Worm (Caenorhabditis elegans): ENCODE data around the gene gcy-18.

ce11 chrIV:12906529-12906928 is 46.6 kb downstream of the gcy-18 start, which contains the start of gene K08D8.3:
- TF ChIP-seq ama-1 (optimal IDR thresholded peaks at IDR 0.05) (no peak), ama-1 (GFP tag; optimal IDR thresholded peaks at IDR 0.05) (no peak), Y79H2A.3 (GFP tag; conservative IDR thresholded peaks at IDR 0.05) (no peak), snpc-4 (GFP tag; optimal IDR thresholded peaks at IDR 0.05) (no peak), snpc-4 (tag; optimal IDR thresholded peaks at IDR 0.05) (no peak), ztf-3 (GFP tag; optimal IDR thresholded peaks at IDR 0.05) (no peak), nfya-1 (tag; optimal IDR thresholded peaks at IDR 0.05; ENCODE audit: borderline replicate concordance, insufficient read depth) (no peak), ceh-58 (GFP tag; IDR thresholded peaks at IDR 0.05) (no peak), snpc-3.4 (tag; optimal IDR thresholded peaks at IDR 0.05) (no peak), pbrm-1 (GFP tag; IDR thresholded peaks at IDR 0.05) (no peak), D2030.7 (GFP tag; IDR thresholded peaks at IDR 0.05) (no peak), Y67H2A.10 (GFP tag; conservative IDR thresholded peaks at IDR 0.05) (no peak), Y95B8A.8 (GFP tag; IDR thresholded peaks at IDR 0.05) (no peak), nhr-27 (tag; optimal IDR thresholded peaks at IDR 0.05) (no peak), madf-3 (GFP tag; IDR thresholded peaks at IDR 0.05) (no peak), B0336.3 (GFP tag; IDR thresholded peaks at IDR 0.05) (no peak)

Measured in whole organism, young adult.